Worm (Caenorhabditis elegans) whole organism, L1 larva: ENCODE data around the gene puf-3.
A peak's percentile ranks its signal among the peaks of the same experiment; 100 is the strongest.

Source experiments
- C16A3.4 ChIP-seq: fragments of 150-350 bp; optimal IDR thresholded peaks from 2 replicates; lab custom pipeline; 2014; ENCODE audit warnings: missing biosample characterization, missing genetic modification characterization
- F16B12.6 ChIP-seq: fragments of 150-350 bp; optimal IDR thresholded peaks from 2 replicates; lab custom pipeline; 2014; ENCODE audit warnings: missing biosample characterization, missing genetic modification characterization
- ama-1 ChIP-seq: fragments of 150-350 bp; optimal IDR thresholded peaks from 2 replicates; lab custom pipeline; 2014
- ceh-63 ChIP-seq: fragments of 200-800 bp; sonication (Bioruptor generic); optimal IDR thresholded peaks from 2 replicates; lab custom pipeline; 2018; ENCODE audit warnings: mild to moderate bottlenecking, missing genetic modification characterization, missing compliant biosample characterization
- ceh-8 ChIP-seq: fragments of 200-800 bp; sonication (Bioruptor generic); optimal IDR thresholded peaks from 2 replicates; lab custom pipeline; 2018; ENCODE audit warnings: mild to moderate bottlenecking, missing genetic modification characterization, moderate library complexity, missing compliant biosample characterization
- ceh-82 ChIP-seq, 3 experiments: fragments of 150-350 bp in 1 of 3; sonication (generic microtip) in 2 of 3; optimal IDR thresholded peaks; 2 replicates each; lab custom pipeline; 2014 to 2017; ENCODE audit warnings: missing biosample characterization in 3 of 3, missing genetic modification characterization in 3 of 3
- ceh-88 ChIP-seq: fragments of 200-800 bp; sonication (Bioruptor generic); IDR thresholded peaks from 2 replicates; pipeline ENCODE4 v1.3.6; 2022; ENCODE audit warnings: missing genetic modification characterization, missing compliant biosample characterization
- dpl-1 ChIP-seq, 3 experiments: fragments of 150-350 bp in 2 of 3; sonication (generic microtip) in 1 of 3; optimal IDR thresholded peaks; 2 replicates each; lab custom pipeline; 2014 to 2017; ENCODE audit warnings: missing biosample characterization in 3 of 3, missing genetic modification characterization in 3 of 3, missing genetic modification reagents in 3 of 3
- efl-1 ChIP-seq, 4 experiments: fragments of 150-350 bp; optimal IDR thresholded peaks in 3 of 4; peaks in 1 of 4; 1 replicate in 1 of 4; 2 replicates in 3 of 4; lab custom pipeline; 2014; ENCODE audit warnings: missing biosample characterization in 2 of 4, missing genetic modification characterization in 2 of 4, missing genetic modification reagents in 2 of 4
- egl-27 ChIP-seq, 2 experiments: fragments of 150-350 bp in 1 of 2; sonication (generic microtip); optimal IDR thresholded peaks; 3 replicates each; lab custom pipeline; 2017 to 2018; ENCODE audit warnings: missing biosample characterization in 2 of 2, missing genetic modification characterization in 2 of 2, missing genetic modification reagents in 2 of 2
- ets-5 ChIP-seq: fragments of 200-800 bp; sonication (Bioruptor generic); IDR thresholded peaks from 2 replicates; pipeline ENCODE4 v1.3.6; 2022; ENCODE audit warnings: missing genetic modification characterization, missing compliant biosample characterization
- fkh-4 ChIP-seq: sonication (generic microtip); optimal IDR thresholded peaks from 2 replicates; lab custom pipeline; 2016; ENCODE audit warnings: missing compliant biosample characterization, missing genetic modification characterization, borderline replicate concordance
- fkh-8 ChIP-seq: sonication (generic microtip); optimal IDR thresholded peaks from 2 replicates; lab custom pipeline; 2016; ENCODE audit warnings: mild to moderate bottlenecking, missing genetic modification characterization, missing compliant biosample characterization
- grh-1 ChIP-seq: fragments of 200-800 bp; sonication (Bioruptor generic); IDR thresholded peaks from 2 replicates; pipeline ENCODE4 v1.3.6; 2022; ENCODE audit warnings: missing genetic modification reagents, missing genetic modification characterization, missing compliant biosample characterization
- hlh-4 ChIP-seq: sonication (generic microtip); optimal IDR thresholded peaks from 2 replicates; lab custom pipeline; 2016; ENCODE audit warnings: mild to moderate bottlenecking, missing genetic modification characterization, missing compliant biosample characterization
- irx-1 ChIP-seq: sonication (generic microtip); optimal IDR thresholded peaks from 2 replicates; lab custom pipeline; 2016; ENCODE audit warnings: missing genetic modification characterization, missing compliant biosample characterization
- jun-1 ChIP-seq: fragments of 150-350 bp; optimal IDR thresholded peaks from 2 replicates; lab custom pipeline; 2014; ENCODE audit warnings: missing biosample characterization, missing genetic modification reagents, missing genetic modification characterization
- lin-13 ChIP-seq: fragments of 150-350 bp; optimal IDR thresholded peaks from 2 replicates; lab custom pipeline; 2014; ENCODE audit warnings: missing biosample characterization, missing genetic modification reagents, missing genetic modification characterization
- lin-14 ChIP-seq: fragments of 200-800 bp; sonication (Bioruptor generic); optimal IDR thresholded peaks from 2 replicates; lab custom pipeline; 2018; ENCODE audit warnings: mild to moderate bottlenecking, missing genetic modification characterization, moderate library complexity, missing compliant biosample characterization
- mab-9 ChIP-seq: fragments of 200-800 bp; sonication (Bioruptor generic); IDR thresholded peaks from 2 replicates; pipeline ENCODE4 v1.3.6; 2022; ENCODE audit warnings: missing genetic modification reagents, missing genetic modification characterization, missing compliant biosample characterization
- nhr-11 ChIP-seq: fragments of 150-350 bp; optimal IDR thresholded peaks from 2 replicates; lab custom pipeline; 2014; ENCODE audit warnings: missing biosample characterization, missing genetic modification characterization
- nhr-12 ChIP-seq: sonication (generic microtip); optimal IDR thresholded peaks from 2 replicates; lab custom pipeline; 2017; ENCODE audit warnings: missing biosample characterization, missing genetic modification characterization
- nhr-19 ChIP-seq: fragments of 200-800 bp; sonication (Bioruptor generic); conservative IDR thresholded peaks from 2 replicates; pipeline ENCODE4 v1.3.6; 2022; ENCODE audit warnings: missing genetic modification characterization, missing compliant biosample characterization
- nhr-76 ChIP-seq: sonication (generic microtip); optimal IDR thresholded peaks from 2 replicates; lab custom pipeline; 2017; ENCODE audit warnings: missing biosample characterization, missing genetic modification characterization
- nhr-77 ChIP-seq: fragments of 150-350 bp; optimal IDR thresholded peaks from 2 replicates; lab custom pipeline; 2014; ENCODE audit warnings: missing biosample characterization, missing genetic modification characterization
- pqm-1 ChIP-seq: sonication (generic microtip); optimal IDR thresholded peaks from 3 replicates; lab custom pipeline; 2017; ENCODE audit warnings: missing biosample characterization, missing genetic modification characterization
- rnt-1 ChIP-seq: sonication (generic microtip); optimal IDR thresholded peaks from 2 replicates; lab custom pipeline; 2016; ENCODE audit warnings: mild to moderate bottlenecking, missing genetic modification characterization, moderate library complexity, missing compliant biosample characterization
- snu-23 ChIP-seq: sonication (generic microtip); optimal IDR thresholded peaks from 2 replicates; lab custom pipeline; 2016; ENCODE audit warnings: missing genetic modification characterization, missing compliant biosample characterization
- sup-37 ChIP-seq: fragments of 200-800 bp; sonication (Bioruptor generic); optimal IDR thresholded peaks from 2 replicates; lab custom pipeline; 2018; ENCODE audit warnings: mild to moderate bottlenecking, missing genetic modification characterization, missing compliant biosample characterization
- tbx-2 ChIP-seq: sonication (generic microtip); optimal IDR thresholded peaks from 2 replicates; lab custom pipeline; 2016; ENCODE audit warnings: missing genetic modification characterization, missing compliant biosample characterization
- unc-130 ChIP-seq: fragments of 150-350 bp; optimal IDR thresholded peaks from 2 replicates; lab custom pipeline; 2017; ENCODE audit warnings: missing biosample characterization, missing genetic modification characterization, inconsistent platforms
- xbp-1 ChIP-seq: sonication (generic microtip); optimal IDR thresholded peaks from 2 replicates; lab custom pipeline; 2016; ENCODE audit warnings: missing genetic modification characterization, missing compliant biosample characterization
- zip-4 ChIP-seq: fragments of 200-800 bp; sonication (Bioruptor generic); optimal IDR thresholded peaks from 2 replicates; lab custom pipeline; 2018; ENCODE audit warnings: mild to moderate bottlenecking, missing genetic modification characterization, moderate library complexity, missing compliant biosample characterization
- ztf-11 ChIP-seq, 2 experiments: sonication (generic microtip); optimal IDR thresholded peaks; 2 replicates each; lab custom pipeline; 2016 to 2017; ENCODE audit warnings: missing genetic modification characterization in 2 of 2, missing biosample characterization in 1 of 2, missing compliant biosample characterization in 1 of 2

puf-3 gene

DNA sequence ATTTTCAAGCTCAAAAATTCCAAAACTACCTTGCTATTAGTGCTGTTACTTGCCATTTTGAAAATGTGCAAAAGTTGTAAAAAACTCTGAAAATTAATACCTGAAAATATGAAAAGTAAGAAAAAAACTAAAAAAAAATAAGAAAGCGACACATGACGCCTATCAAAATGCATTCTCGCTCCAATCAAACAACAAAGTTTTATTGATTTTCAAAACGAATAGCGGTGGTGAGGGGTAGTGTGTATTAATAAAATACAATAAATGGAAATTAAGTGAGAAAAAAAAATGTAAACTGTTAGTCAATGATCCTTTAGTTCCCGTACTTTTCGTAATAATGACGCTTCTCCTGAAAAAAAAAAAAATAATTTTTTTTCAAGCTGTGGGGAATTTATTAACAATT is 9.8 kb upstream of the puf-3 start, which contains the start of gene dcap-2 (continued):
- TF ChIP-seq lin-14 (no peak), dpl-1 (GFP tag; optimal IDR thresholded peaks at IDR 0.05; lab: Kevin White, UChicago) (peak in 1 of 3 experiments; percentile 21)

DNA sequence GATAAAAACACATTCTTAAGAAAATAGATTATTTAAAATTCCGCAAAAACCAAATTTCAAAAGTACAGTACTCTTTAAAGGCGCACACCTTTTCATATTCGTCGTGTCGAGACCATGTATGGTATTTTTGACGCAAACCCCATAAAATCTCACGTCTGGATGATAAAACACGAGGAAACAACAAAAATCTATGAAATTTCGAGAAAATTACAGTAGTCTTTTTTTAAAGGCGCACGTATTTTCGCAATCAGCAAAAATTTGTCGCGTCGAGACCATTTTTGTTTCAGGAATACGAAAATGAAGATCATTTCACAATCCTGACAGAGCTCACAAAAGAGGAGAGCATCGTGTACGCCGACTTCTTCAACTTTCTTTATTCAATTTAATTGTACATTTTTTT is 1.0 kb upstream of the puf-3 start:
- TF ChIP-seq pqm-1, result no peak
- no peak for TF ChIP-seq grh-1 (GFP tag; lab: Robert Waterston, UW)
- TF ChIP-seq jun-1 (tag; lab: Kevin White, UChicago), result no peak
- TF ChIP-seq rnt-1 (tag; lab: Kevin White, UChicago), result no peak
- no peak for TF ChIP-seq zip-4
- TF ChIP-seq ama-1 (lab: Kevin White, UChicago), result no peak
- no peak for TF ChIP-seq nhr-76 (tag; lab: Kevin White, UChicago)
- TF ChIP-seq efl-1 (optimal IDR thresholded peaks at IDR 0.05; lab: Kevin White, UChicago), result no peak
- no peak for TF ChIP-seq efl-1 (GFP tag; optimal IDR thresholded peaks at IDR 0.05 in 1 of 2; lab: Kevin White, UChicago)

DNA sequence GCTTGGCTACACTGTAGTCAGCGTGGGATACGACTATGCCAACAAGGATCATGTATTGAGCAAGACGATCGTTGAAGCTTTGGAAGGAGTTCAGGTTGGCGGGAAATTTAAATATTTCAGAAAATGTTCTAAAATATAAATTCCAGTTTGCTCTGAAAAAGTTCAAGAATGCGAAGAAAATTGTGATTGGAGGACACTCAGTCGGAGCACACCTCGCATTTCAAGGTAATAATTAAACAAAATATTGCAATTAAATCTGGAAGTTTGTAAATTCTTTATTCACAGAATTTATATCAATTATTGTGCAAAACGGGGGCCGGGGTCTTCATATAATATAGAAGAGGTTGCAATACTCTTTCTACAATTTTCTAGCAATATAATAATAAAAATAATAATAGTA is 1.9 kb downstream of the puf-3 start:
- TF ChIP-seq F16B12.6 (tag; lab: Kevin White, UChicago) (no peak), ceh-82 (tag; optimal IDR thresholded peaks at IDR 0.05; lab: Kevin White, UChicago) (no peak), tbx-2 (tag; lab: Kevin White, UChicago) (no peak), irx-1 (tag; lab: Kevin White, UChicago) (no peak), fkh-4 (no peak), fkh-8 (tag; lab: Kevin White, UChicago) (no peak), nhr-77 (tag; lab: Kevin White, UChicago) (no peak), unc-130 (tag; lab: Kevin White, UChicago) (no peak), nhr-12 (tag; lab: Kevin White, UChicago) (no peak), nhr-76 (tag; lab: Kevin White, UChicago) (no peak), ceh-88 (GFP tag; lab: Robert Waterston, UW) (no peak), sup-37 (GFP tag; lab: Kevin White, UChicago) (no peak), snu-23 (no peak), lin-13 (GFP tag; lab: Kevin White, UChicago) (no peak), nhr-11 (no peak), ztf-11 (tag; optimal IDR thresholded peaks at IDR 0.05; lab: Kevin White, UChicago) (no peak), nhr-19 (GFP tag; lab: Robert Waterston, UW) (no peak)

DNA sequence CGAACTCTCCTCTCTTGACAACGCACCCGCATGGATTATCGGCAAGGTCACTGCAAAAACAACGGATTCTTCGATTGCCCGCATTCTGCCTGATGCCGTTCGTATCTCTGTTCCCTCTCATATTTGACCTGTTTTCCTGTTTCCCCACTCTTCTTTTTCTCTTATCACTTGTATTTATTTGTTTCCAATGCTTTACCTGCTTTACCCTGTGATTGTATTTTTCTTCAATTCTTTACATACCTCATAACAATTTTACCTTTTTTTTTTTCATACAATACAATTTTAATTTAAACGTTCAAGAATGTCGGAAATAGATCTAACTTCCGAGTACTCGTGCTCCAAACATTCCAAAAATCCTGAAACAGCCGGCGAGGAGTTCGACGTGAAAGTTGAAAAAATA is 3.0 kb downstream of the puf-3 start, which contains the start of gene afmd-2:
Gene afmd-2 (plus strand): TSS at position 301 of the 400 bp plus-strand sequence.
- TF ChIP-seq ets-5 (GFP tag; lab: Robert Waterston, UW) (no peak), nhr-77 (tag; lab: Kevin White, UChicago) (no peak), ceh-82 (tag; optimal IDR thresholded peaks at IDR 0.05; lab: Kevin White, UChicago) (no peak), nhr-12 (tag; lab: Kevin White, UChicago) (no peak), ceh-63 (GFP tag; lab: Kevin White, UChicago) (no peak), ceh-8 (no peak), C16A3.4 (tag; lab: Kevin White, UChicago) (no peak), mab-9 (no peak), nhr-76 (tag; lab: Kevin White, UChicago) (no peak)

DNA sequence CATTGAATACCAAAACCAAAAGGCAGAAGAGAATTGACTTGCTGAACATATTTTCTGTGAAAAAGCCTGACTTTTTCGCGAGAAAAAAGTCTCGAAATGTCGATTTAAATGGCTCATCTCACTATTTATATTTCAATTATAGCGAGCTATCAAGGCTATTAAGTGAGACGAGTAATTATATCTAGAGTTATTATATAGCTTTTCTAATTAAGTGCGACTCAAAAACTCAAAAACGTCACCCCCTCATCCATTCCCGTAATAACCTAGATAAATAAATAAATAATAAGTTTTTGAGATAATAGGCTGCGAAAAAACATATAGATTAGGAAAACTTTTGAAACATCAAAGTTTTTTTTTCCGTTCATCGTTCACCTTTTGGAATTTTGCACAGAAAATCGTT is 6.3 kb downstream of the puf-3 start, which contains the start of gene nlp-17:
Gene nlp-17 (minus strand): TSS at position 101 of the 400 bp plus-strand sequence.
- TF ChIP-seq hlh-4 (tag; lab: Kevin White, UChicago), result no peak
- no peak for TF ChIP-seq xbp-1 (tag; lab: Kevin White, UChicago)

DNA sequence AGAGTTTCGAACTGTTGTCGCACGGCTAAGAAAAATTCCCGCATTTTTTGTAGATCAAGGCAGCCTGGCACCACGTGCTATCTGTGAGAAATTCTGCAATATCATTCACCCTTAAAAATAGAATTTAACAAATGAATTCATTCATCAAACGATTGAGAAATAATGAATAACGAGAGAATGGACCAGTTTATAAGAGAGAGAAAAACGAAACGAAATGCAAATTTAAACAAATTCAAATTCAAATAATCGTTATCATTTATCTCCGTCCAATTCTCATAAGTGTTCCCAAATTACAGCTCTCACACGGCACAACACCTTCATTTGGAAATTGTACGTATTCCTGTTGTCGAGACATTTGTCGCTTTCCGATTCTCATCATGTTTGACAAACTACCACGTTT is 6.8 kb downstream of the puf-3 start, which contains the start of gene seld-1:
Gene seld-1 (plus strand): TSS at position 301 of the 400 bp plus-strand sequence.
- TF ChIP-seq egl-27 (tag; optimal IDR thresholded peaks at IDR 0.05; lab: Kevin White, UChicago) (no peak), zip-4 (no peak)
